Fruit fly (Drosophila melanogaster): ENCODE measurements around the gene CG13841.

DNA sequence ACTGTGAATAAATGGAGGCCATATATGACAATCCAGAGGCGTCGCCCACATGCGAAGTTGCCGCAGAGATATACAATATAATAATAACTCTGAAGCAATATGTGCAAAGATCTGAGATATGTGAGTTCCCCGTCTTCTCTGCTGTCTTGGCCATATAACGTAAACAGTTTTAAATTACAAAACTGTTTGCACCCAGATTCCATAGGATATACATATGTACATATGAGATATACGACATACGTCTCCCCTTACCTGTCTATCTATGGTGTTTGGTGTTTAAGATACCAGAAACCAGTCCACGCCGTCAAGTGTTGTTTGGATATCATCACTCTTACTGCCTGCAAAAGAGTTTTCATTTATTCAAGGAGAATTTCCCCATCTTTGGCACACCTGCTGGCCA lies 11.2 kb downstream of the CG13841 start:
- no peak for TF ChIP-seq Ets98B (GFP tag; IDR thresholded peaks at IDR 0.05)
- TF ChIP-seq CG8301 (tag; optimal IDR thresholded peaks at IDR 0.05), result no peak
